Worm (Caenorhabditis elegans): ENCODE results near the gene fbxb-29.
"Not testable (repeated sequence)": the region's sequence is repeated elsewhere in the genome, so short reads cannot be mapped to it uniquely, and the experiment has no call there.

The fbxb-29 gene

ce11 chrII:973999-974398, 25.4 kb downstream of the fbxb-29 start, which contains the start of gene fbxc-14:
TSS of gene fbxc-14 (plus strand) at chrII:974299.
- TF ChIP-seq C08G9.2 (tag; optimal IDR thresholded peaks at IDR 0.05) (no peak), unc-3 (GFP tag; conservative IDR thresholded peaks at IDR 0.05) (no peak), unc-3 (tag; optimal IDR thresholded peaks at IDR 0.05) (no peak), nhr-232 (tag; optimal IDR thresholded peaks at IDR 0.05) (no peak), nfya-1 (tag; optimal IDR thresholded peaks at IDR 0.05) (no peak), ceh-22 (tag; optimal IDR thresholded peaks at IDR 0.05) (no peak), ets-4 (tag; optimal IDR thresholded peaks at IDR 0.05) (no peak), fkh-6 (tag; optimal IDR thresholded peaks at IDR 0.05) (no peak), ceh-6 (GFP tag; optimal IDR thresholded peaks at IDR 0.05) (no peak), ahr-1 (tag; optimal IDR thresholded peaks at IDR 0.05) (no peak), ceh-14 (tag; optimal IDR thresholded peaks at IDR 0.05) (no peak), K02D7.2 (tag; optimal IDR thresholded peaks at IDR 0.05) (no peak), hlh-6 (tag; optimal IDR thresholded peaks at IDR 0.05) (no peak), unc-86 (tag; optimal IDR thresholded peaks at IDR 0.05) (no peak), ceh-30 (tag; optimal IDR thresholded peaks at IDR 0.05) (no peak), dve-1 (tag; optimal IDR thresholded peaks at IDR 0.05) (no peak), pha-4 (tag; optimal IDR thresholded peaks at IDR 0.05) (no peak), tbx-2 (tag; optimal IDR thresholded peaks at IDR 0.05) (no peak)

ce11 chrII:972850-973249, 26.5 kb downstream of the fbxb-29 start, which contains the start of gene C32B5.15:
TSS of gene C32B5.15 (minus strand) at chrII:972950.
- no peak for TF ChIP-seq ceh-45 (GFP tag; IDR thresholded peaks at IDR 0.05)
- no peak for TF ChIP-seq zip-5 (tag; optimal IDR thresholded peaks at IDR 0.05)
- TF ChIP-seq ceh-30 (tag; optimal IDR thresholded peaks at IDR 0.05) = no peak
- TF ChIP-seq ets-4 (tag; optimal IDR thresholded peaks at IDR 0.05) = no peak
- no peak for TF ChIP-seq npax-4 (tag; optimal IDR thresholded peaks at IDR 0.05)

- TF ChIP-seq T23F11.4 (GFP tag; optimal IDR thresholded peaks at IDR 0.05); hlh-8 (tag; optimal IDR thresholded peaks at IDR 0.05); pqm-1 (tag; optimal IDR thresholded peaks at IDR 0.05): not testable (repeated sequence)
These were observed 31.3 kb downstream of the fbxb-29 start, which contains the start of gene C32B5.6 for ce11 chrII:968106-968505. TSS of gene C32B5.6 (plus strand) at chrII:968406.

- TF ChIP-seq ceh-18, nhr-232, pros-1 (tag; optimal IDR thresholded peaks at IDR 0.05): not testable (repeated sequence)
These were observed 32.4 kb downstream of the fbxb-29 start, which contains the start of gene fbxc-18 for ce11 chrII:966962-967361. TSS of gene fbxc-18 (minus strand) at chrII:967062.

- TF ChIP-seq pha-4 (tag; optimal IDR thresholded peaks at IDR 0.05) (no peak), elt-2 (tag; optimal IDR thresholded peaks at IDR 0.05) (no peak), ceh-6 (GFP tag; optimal IDR thresholded peaks at IDR 0.05) (no peak), eyg-1 (tag; optimal IDR thresholded peaks at IDR 0.05) (no peak), pag-3 (tag; optimal IDR thresholded peaks at IDR 0.05; ENCODE audit: borderline replicate concordance) (no peak)
These were observed 37.4 kb downstream of the fbxb-29 start, which contains the start of gene C32B5.13 for ce11 chrII:961961-962360. TSS of gene C32B5.13 (minus strand) at chrII:962061.

- TF ChIP-seq ceh-19 (GFP tag; optimal IDR thresholded peaks at IDR 0.05) = no peak
- TF ChIP-seq lin-11 (tag; optimal IDR thresholded peaks at IDR 0.05) = no peak
- no peak for TF ChIP-seq unc-3 (GFP tag; conservative IDR thresholded peaks at IDR 0.05)
- TF ChIP-seq unc-3 (tag; optimal IDR thresholded peaks at IDR 0.05) = no peak
These were observed 39.2 kb downstream of the fbxb-29 start, which contains the start of the genes C32B5.18 and C32B5.7 for ce11 chrII:960218-960617. TSS of gene C32B5.18 (plus strand) at chrII:960518. TSS of gene C32B5.7 (plus strand) at chrII:960528.

Data from whole organism, late embryonic.